Fruit fly (Drosophila melanogaster) whole organism, embryonic: ENCODE measurements around the gene CG11768.

Experiments
- ATbp ChIP-seq: fragments of 200-800 bp; sonication (Bioruptor generic); optimal IDR thresholded peaks from 2 replicates; lab custom pipeline; 2017; ENCODE audit warnings: missing biosample characterization, mild to moderate bottlenecking, missing genetic modification characterization, missing genetic modification reagents
- B-H1 ChIP-seq: fragments of 200-800 bp; sonication (Bioruptor generic); IDR thresholded peaks from 3 replicates; pipeline ENCODE4 v1.3.6; 2022; ENCODE audit warnings: missing biosample characterization, missing genetic modification characterization
- BEAF-32 ChIP-seq: fragments of 200-800 bp; sonication (Bioruptor generic); optimal IDR thresholded peaks from 3 replicates; lab custom pipeline; 2017; ENCODE audit warnings: missing biosample characterization, missing genetic modification characterization, mild to moderate bottlenecking, moderate library complexity, missing genetic modification reagents
- CG11247 ChIP-seq: fragments of 200-800 bp; sonication (Bioruptor generic); IDR thresholded peaks from 2 replicates; pipeline ENCODE4 v1.3.6; 2022; ENCODE audit warnings: missing biosample characterization, missing genetic modification characterization
- CG11696 ChIP-seq: fragments of 200-800 bp; sonication (Bioruptor generic); IDR thresholded peaks from 2 replicates; pipeline ENCODE4 v1.3.6; 2022; ENCODE audit warnings: missing biosample characterization, missing genetic modification characterization
- CG12236 ChIP-seq: fragments of 200-800 bp; sonication (Bioruptor generic); optimal IDR thresholded peaks from 2 replicates; lab custom pipeline; 2016; ENCODE audit warnings: missing biosample characterization, missing genetic modification characterization
- CG14014 ChIP-seq: fragments of 200-800 bp; sonication (Bioruptor generic); IDR thresholded peaks from 2 replicates; pipeline ENCODE4 v1.3.6; 2022; ENCODE audit warnings: missing biosample characterization, missing genetic modification characterization
- CG14050 ChIP-seq: fragments of 200-800 bp; sonication (Bioruptor generic); IDR thresholded peaks from 3 replicates; pipeline ENCODE4 v1.3.6; 2022; ENCODE audit warnings: missing biosample characterization, missing genetic modification characterization
- CG14667 ChIP-seq: fragments of 200-800 bp; sonication (Bioruptor generic); IDR thresholded peaks from 2 replicates; pipeline ENCODE4 v1.3.6; 2022; ENCODE audit warnings: missing biosample characterization, missing genetic modification characterization
- CG15269 ChIP-seq: fragments of 200-800 bp; sonication (Bioruptor generic); optimal IDR thresholded peaks from 2 replicates; lab custom pipeline; 2018; ENCODE audit warnings: missing biosample characterization, mild to moderate bottlenecking, missing genetic modification characterization, moderate library complexity
- CG16779 ChIP-seq: fragments of 200-800 bp; sonication (Bioruptor generic); IDR thresholded peaks from 2 replicates; pipeline ENCODE4 v1.3.6; 2022; ENCODE audit warnings: missing biosample characterization, missing genetic modification characterization
- CG17829 ChIP-seq: fragments of 200-800 bp; optimal IDR thresholded peaks from 2 replicates; lab custom pipeline; 2019; ENCODE audit warnings: missing biosample characterization, mild to moderate bottlenecking, missing genetic modification characterization, moderate library complexity
- CG18476 ChIP-seq: fragments of 200-800 bp; sonication (Bioruptor generic); optimal IDR thresholded peaks from 2 replicates; lab custom pipeline; 2016; ENCODE audit warnings: missing biosample characterization, mild to moderate bottlenecking, missing genetic modification characterization
- CG18599 ChIP-seq: fragments of 200-800 bp; sonication (Bioruptor generic); optimal IDR thresholded peaks from 3 replicates; lab custom pipeline; 2017; ENCODE audit warnings: missing biosample characterization, missing genetic modification characterization, mild to moderate bottlenecking, moderate library complexity, missing genetic modification reagents
- CG18619 ChIP-seq: fragments of 200-800 bp; sonication (Bioruptor generic); optimal IDR thresholded peaks from 3 replicates; lab custom pipeline; 2017; ENCODE audit warnings: missing biosample characterization, mild to moderate bottlenecking, missing genetic modification characterization
- CG18764 ChIP-seq: fragments of 200-800 bp; sonication (Bioruptor generic); optimal IDR thresholded peaks from 3 replicates; lab custom pipeline; 2016; ENCODE audit warnings: missing biosample characterization, missing genetic modification characterization
- CG34422 ChIP-seq: fragments of 200-800 bp; sonication (Bioruptor generic); IDR thresholded peaks from 3 replicates; pipeline ENCODE4 v1.3.6; 2022; ENCODE audit warnings: missing biosample characterization, missing genetic modification characterization
- CG43689 ChIP-seq: fragments of 200-800 bp; sonication (Bioruptor generic); IDR thresholded peaks from 2 replicates; pipeline ENCODE4 v1.3.6; 2022; ENCODE audit warnings: missing biosample characterization, missing genetic modification characterization
- CG5953 ChIP-seq: fragments of 200-800 bp; sonication (Bioruptor generic); IDR thresholded peaks from 2 replicates; pipeline ENCODE4 v1.3.6; 2022; ENCODE audit warnings: missing biosample characterization, missing genetic modification characterization
- CG7786 ChIP-seq: fragments of 200-800 bp; sonication (Bioruptor generic); optimal IDR thresholded peaks from 2 replicates; lab custom pipeline; 2016; ENCODE audit warnings: missing biosample characterization, missing genetic modification characterization
- CG8765 ChIP-seq: fragments of 200-800 bp; sonication (Bioruptor generic); IDR thresholded peaks from 2 replicates; pipeline ENCODE4 v1.3.6; 2022; ENCODE audit warnings: missing biosample characterization, missing genetic modification characterization
- Camta ChIP-seq: fragments of 200-800 bp; sonication (Bioruptor generic); optimal IDR thresholded peaks from 2 replicates; lab custom pipeline; 2016; ENCODE audit warnings: missing biosample characterization, missing genetic modification characterization
- D19B ChIP-seq: fragments of 200-800 bp; sonication (Bioruptor generic); optimal IDR thresholded peaks from 2 replicates; lab custom pipeline; 2017; ENCODE audit warnings: missing biosample characterization, mild to moderate bottlenecking, missing genetic modification characterization
- Dbx ChIP-seq: fragments of 200-800 bp; sonication (Bioruptor generic); IDR thresholded peaks from 3 replicates; pipeline ENCODE4 v1.3.6; 2022; ENCODE audit warnings: missing biosample characterization, missing genetic modification characterization
- Drgx ChIP-seq: fragments of 200-800 bp; sonication (Bioruptor generic); IDR thresholded peaks from 2 replicates; pipeline ENCODE4 v1.3.6; 2022; ENCODE audit warnings: missing biosample characterization, missing genetic modification characterization
- Gug ChIP-seq: fragments of 200-800 bp; sonication (Bioruptor generic); IDR thresholded peaks from 4 replicates; pipeline ENCODE4 v1.3.6; 2022; ENCODE audit warnings: missing biosample characterization, missing genetic modification characterization
- H2.0 ChIP-seq: fragments of 200-800 bp; sonication (Bioruptor generic); IDR thresholded peaks from 2 replicates; pipeline ENCODE4 v1.3.6; 2022; ENCODE audit warnings: missing biosample characterization, missing genetic modification characterization
- Hmr ChIP-seq: fragments of 200-800 bp; sonication (Bioruptor generic); optimal IDR thresholded peaks from 3 replicates; lab custom pipeline; 2017; ENCODE audit warnings: mild to moderate bottlenecking, missing biosample characterization, missing genetic modification reagents, missing genetic modification characterization
- Mrtf ChIP-seq: fragments of 200-800 bp; sonication (Bioruptor generic); IDR thresholded peaks from 3 replicates; pipeline ENCODE4 v1.3.6; 2022; ENCODE audit warnings: missing biosample characterization, missing genetic modification characterization
- Oaz ChIP-seq: fragments of 200-800 bp; sonication (Bioruptor generic); IDR thresholded peaks from 2 replicates; pipeline ENCODE4 v1.3.6; 2022; ENCODE audit warnings: missing biosample characterization, missing genetic modification characterization
- Optix ChIP-seq: fragments of 200-800 bp; sonication (Bioruptor generic); IDR thresholded peaks from 3 replicates; pipeline ENCODE4 v1.3.6; 2022; ENCODE audit warnings: missing biosample characterization, missing genetic modification characterization
- Rx ChIP-seq: fragments of 200-800 bp; sonication (Bioruptor generic); IDR thresholded peaks from 2 replicates; pipeline ENCODE4 v1.3.6; 2022; ENCODE audit warnings: missing biosample characterization, missing genetic modification characterization
- Sox102F ChIP-seq: fragments of 200-800 bp; sonication (Bioruptor generic); optimal IDR thresholded peaks from 2 replicates; lab custom pipeline; 2018; ENCODE audit warnings: missing biosample characterization, mild to moderate bottlenecking, missing genetic modification characterization, moderate library complexity
- Xbp1 ChIP-seq: fragments of 200-800 bp; sonication (Bioruptor generic); optimal IDR thresholded peaks from 3 replicates; lab custom pipeline; 2016; ENCODE audit warnings: missing biosample characterization, mild to moderate bottlenecking, missing genetic modification characterization
- YL-1 ChIP-seq: fragments of 200-800 bp; sonication (Bioruptor generic); optimal IDR thresholded peaks from 3 replicates; lab custom pipeline; 2017; ENCODE audit warnings: missing biosample characterization, mild to moderate bottlenecking, missing genetic modification characterization
- btn ChIP-seq: fragments of 200-800 bp; sonication (Bioruptor generic); optimal IDR thresholded peaks from 2 replicates; lab custom pipeline; 2016; ENCODE audit warnings: missing biosample characterization, missing genetic modification characterization
- chif ChIP-seq, 2 experiments: fragments of 200-800 bp; sonication (Bioruptor generic); optimal IDR thresholded peaks; 3 replicates each; lab custom pipeline; 2016; ENCODE audit warnings: missing biosample characterization in 2 of 2, missing genetic modification characterization in 2 of 2
- chm ChIP-seq: fragments of 200-800 bp; sonication (Bioruptor generic); IDR thresholded peaks from 2 replicates; pipeline ENCODE4 v1.3.6; 2022; ENCODE audit warnings: missing biosample characterization, missing genetic modification characterization
- dysf ChIP-seq: fragments of 200-800 bp; sonication (Bioruptor generic); IDR thresholded peaks from 3 replicates; pipeline ENCODE4 v1.3.6; 2022; ENCODE audit warnings: missing biosample characterization, missing genetic modification characterization
- eyg ChIP-seq: fragments of 200-800 bp; sonication (Bioruptor generic); optimal IDR thresholded peaks from 3 replicates; lab custom pipeline; 2016; ENCODE audit warnings: missing biosample characterization, missing genetic modification characterization
- lilli ChIP-seq: fragments of 200-800 bp; sonication (Bioruptor generic); optimal IDR thresholded peaks from 3 replicates; lab custom pipeline; 2016; ENCODE audit warnings: missing biosample characterization, missing genetic modification characterization
- nmo ChIP-seq: fragments of 200-800 bp; sonication (Bioruptor generic); optimal IDR thresholded peaks from 2 replicates; lab custom pipeline; 2018; ENCODE audit warnings: missing biosample characterization, mild to moderate bottlenecking, missing genetic modification characterization, moderate library complexity
- pnt ChIP-seq: fragments of 200-800 bp; sonication (Bioruptor generic); optimal IDR thresholded peaks from 3 replicates; lab custom pipeline; 2016; ENCODE audit warnings: missing biosample characterization, missing genetic modification characterization
- ranshi ChIP-seq: fragments of 200-800 bp; sonication (Bioruptor generic); IDR thresholded peaks from 2 replicates; pipeline ENCODE4 v1.3.6; 2022; ENCODE audit warnings: missing biosample characterization, missing genetic modification characterization
- row ChIP-seq: fragments of 200-800 bp; sonication (Bioruptor generic); IDR thresholded peaks from 3 replicates; pipeline ENCODE4 v1.3.6; 2022; ENCODE audit warnings: missing biosample characterization, missing genetic modification characterization
- sens ChIP-seq: fragments of 200-800 bp; sonication (Bioruptor generic); peaks from one replicate; lab custom pipeline; 2016; ENCODE audit warnings: missing biosample characterization, missing genetic modification characterization
- slp2 ChIP-seq: fragments of 200-800 bp; sonication (Bioruptor generic); optimal IDR thresholded peaks from 2 replicates; lab custom pipeline; 2016; ENCODE audit warnings: missing biosample characterization, missing genetic modification characterization
- tin ChIP-seq: fragments of 200-800 bp; sonication (Bioruptor generic); optimal IDR thresholded peaks from 3 replicates; lab custom pipeline; 2016; ENCODE audit warnings: missing biosample characterization, missing genetic modification characterization
- tio ChIP-seq: fragments of 200-800 bp; sonication (Bioruptor generic); optimal IDR thresholded peaks from 2 replicates; lab custom pipeline; 2017; ENCODE audit warnings: missing biosample characterization, missing genetic modification characterization, inconsistent platforms
- tx ChIP-seq: fragments of 200-800 bp; sonication (Bioruptor generic); optimal IDR thresholded peaks from 2 replicates; lab custom pipeline; 2016; ENCODE audit warnings: missing biosample characterization, missing genetic modification characterization
- wdn ChIP-seq: fragments of 200-800 bp; sonication (Bioruptor generic); IDR thresholded peaks from 2 replicates; pipeline ENCODE4 v1.3.6; 2022; ENCODE audit warnings: missing biosample characterization, missing genetic modification characterization

Gene CG11768

DNA sequence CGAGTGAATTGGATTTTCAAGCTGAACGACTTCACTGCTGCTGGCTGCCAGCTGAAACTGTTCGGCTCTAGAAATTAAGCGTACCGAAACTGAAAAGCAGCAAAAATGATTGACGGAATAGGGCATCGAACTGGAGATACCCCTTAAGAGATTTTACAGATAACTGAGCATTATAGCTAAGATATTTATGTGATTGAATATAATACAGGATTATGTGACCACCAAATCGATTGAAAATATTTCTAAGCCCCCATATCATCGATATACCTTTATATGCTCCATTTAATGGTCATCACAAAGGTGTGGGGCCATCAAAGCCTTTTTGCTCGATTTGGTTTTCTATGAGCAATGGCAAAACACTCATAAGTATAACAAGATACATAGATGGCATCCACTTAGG is 16.8 kb upstream of the CG11768 start (continued):
- TF ChIP-seq Dbx (GFP tag; lab: Robert Waterston, UW) (peak; percentile 51; the same call in 2 of the 3 replicates), eyg (GFP tag; lab: Kevin White, UChicago) (no peak), nmo (GFP tag; lab: Kevin White, UChicago) (peak; percentile 22), CG11696 (GFP tag; lab: Robert Waterston, UW) (0 out of 2 replicates have a peak, but pooled peaks have one; percentile 9), CG11247 (peak; percentile 57; the same call in 1 of the 2 replicates), CG8765 (GFP tag; lab: Robert Waterston, UW) (no peak), CG15269 (tag; lab: Kevin White, UChicago) (no peak), lilli (GFP tag; lab: Kevin White, UChicago) (no peak), CG14014 (GFP tag; lab: Robert Waterston, UW) (peak; percentile 66; the same call in 1 of the 2 replicates), Gug (GFP tag; lab: Robert Waterston, UW) (0 out of 4 replicates have a peak, but pooled peaks have one; percentile 2), Rx (GFP tag; lab: Robert Waterston, UW) (peak; percentile 37; the same call in 1 of the 2 replicates), CG7786 (GFP tag; lab: Kevin White, UChicago) (peak; percentile 10), CG5953 (GFP tag; lab: Robert Waterston, UW) (no peak), sens (GFP tag; lab: Kevin White, UChicago) (peak; percentile 84), BEAF-32 (GFP tag; lab: Kevin White, UChicago) (no peak), tio (GFP tag; lab: Kevin White, UChicago) (peak; percentile 29), D19B (GFP tag; lab: Kevin White, UChicago) (peak; percentile 89), Xbp1 (GFP tag; lab: Kevin White, UChicago) (peak; percentile 59), CG17829 (peak; percentile 7), ranshi (peak; percentile 45; the same call in 1 of the 2 replicates), CG18619 (GFP tag; lab: Kevin White, UChicago) (peak; percentile 8), Optix (GFP tag; lab: Robert Waterston, UW) (no peak), ATbp (GFP tag; lab: Kevin White, UChicago) (peak; percentile 12), CG18764 (GFP tag; lab: Kevin White, UChicago) (no peak), CG43689 (GFP tag; lab: Robert Waterston, UW) (0 out of 2 replicates have a peak, but pooled peaks have one; percentile 36), chif (GFP tag; optimal IDR thresholded peaks at IDR 0.05; lab: Kevin White, UChicago) (peak in 1 of 2 experiments; percentile 54), slp2 (GFP tag; lab: Kevin White, UChicago) (peak; percentile 2), pnt (GFP tag; lab: Kevin White, UChicago) (peak; percentile 53), row (peak; percentile 78), tin (GFP tag; lab: Kevin White, UChicago) (peak; percentile 30), YL-1 (GFP tag; lab: Kevin White, UChicago) (no peak), Oaz (GFP tag; lab: Robert Waterston, UW) (peak; percentile 42; the same call in 1 of the 2 replicates), Camta (GFP tag; lab: Kevin White, UChicago) (peak; percentile 27), btn (GFP tag; lab: Kevin White, UChicago) (peak; percentile 23), wdn (GFP tag; lab: Robert Waterston, UW) (no peak), H2.0 (GFP tag; lab: Robert Waterston, UW) (peak; percentile 55), chm (GFP tag; lab: Robert Waterston, UW) (peak; percentile 62; the same call in 1 of the 2 replicates), Hmr (peak; percentile 44), tx (peak; percentile 41), CG14050 (GFP tag; lab: Robert Waterston, UW) (peak; percentile 44; the same call in 1 of the 3 replicates), CG12236 (GFP tag; lab: Kevin White, UChicago) (no peak), CG16779 (GFP tag; lab: Robert Waterston, UW) (no peak), CG34422 (GFP tag; lab: Robert Waterston, UW) (peak; percentile 62; the same call in 2 of the 3 replicates), Mrtf (GFP tag; lab: Robert Waterston, UW) (peak; percentile 48; the same call in 1 of the 3 replicates), CG18599 (GFP tag; lab: Kevin White, UChicago) (peak; percentile 57), B-H1 (GFP tag; lab: Robert Waterston, UW) (peak; percentile 47; the same call in 2 of the 3 replicates), CG18476 (GFP tag; lab: Kevin White, UChicago) (peak; percentile 3), CG14667 (GFP tag; lab: Robert Waterston, UW) (peak; percentile 28; the same call in 1 of the 2 replicates), Sox102F (peak; percentile 65), dysf (GFP tag; lab: Robert Waterston, UW) (peak; percentile 80), Drgx (GFP tag; lab: Robert Waterston, UW) (peak; percentile 76)
